Fruit fly (Drosophila melanogaster) ovary, adult (tissue): ENCODE measurements around the gene LKRSDH.

Experiments
- CG17801 ChIP-seq: fragments of 200-800 bp; optimal IDR thresholded peaks from 2 replicates; lab custom pipeline; 2019; ENCODE audit warnings: missing biosample characterization, mild to moderate bottlenecking, missing genetic modification characterization, moderate library complexity; ENCODE audit not compliant: partially characterized antibody

Gene LKRSDH

DNA sequence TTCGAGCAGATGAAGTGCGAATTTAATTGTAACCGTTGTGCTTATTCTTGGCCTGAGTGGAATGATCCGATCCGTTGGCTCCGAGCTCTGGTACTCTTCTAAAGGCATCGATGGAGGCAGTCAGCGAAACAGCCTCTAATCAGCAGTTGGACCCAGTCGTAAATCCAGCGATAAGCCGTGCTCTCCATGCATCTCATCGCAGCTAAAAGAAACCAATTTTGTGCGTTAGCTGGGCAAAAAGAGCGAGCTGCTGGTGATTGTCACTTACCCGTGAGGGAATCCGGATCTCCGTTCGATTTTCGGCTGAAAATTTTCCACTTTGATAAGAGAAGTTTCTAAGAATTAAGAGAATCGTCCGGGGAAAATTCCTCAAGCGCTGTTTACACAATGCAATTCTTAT is at the start of gene LKRSDH:
LKRSDH (minus strand) TSS at position 101 of the 400 bp plus-strand sequence.
- TF ChIP-seq CG17801 = no peak

DNA sequence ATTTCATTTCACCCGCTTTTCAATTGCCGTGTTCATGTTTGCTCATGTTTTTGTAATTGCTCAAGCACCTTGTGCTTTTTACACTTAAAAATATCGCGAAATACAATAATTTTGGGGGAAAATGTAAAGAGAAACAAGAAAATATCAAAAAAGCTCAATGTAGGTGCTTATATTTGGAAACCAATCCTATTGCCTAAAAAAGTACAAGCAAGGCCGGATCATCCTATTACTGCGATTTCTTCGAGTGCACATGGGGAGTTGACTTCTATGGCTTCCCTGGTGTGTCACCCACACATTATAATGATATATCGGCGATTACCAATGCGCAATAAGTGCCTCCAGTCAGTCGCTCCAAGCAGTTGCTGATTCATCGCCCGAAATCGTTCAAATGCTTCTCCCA is 45.5 kb upstream of the LKRSDH start:
- TF ChIP-seq CG17801 = no peak

DNA sequence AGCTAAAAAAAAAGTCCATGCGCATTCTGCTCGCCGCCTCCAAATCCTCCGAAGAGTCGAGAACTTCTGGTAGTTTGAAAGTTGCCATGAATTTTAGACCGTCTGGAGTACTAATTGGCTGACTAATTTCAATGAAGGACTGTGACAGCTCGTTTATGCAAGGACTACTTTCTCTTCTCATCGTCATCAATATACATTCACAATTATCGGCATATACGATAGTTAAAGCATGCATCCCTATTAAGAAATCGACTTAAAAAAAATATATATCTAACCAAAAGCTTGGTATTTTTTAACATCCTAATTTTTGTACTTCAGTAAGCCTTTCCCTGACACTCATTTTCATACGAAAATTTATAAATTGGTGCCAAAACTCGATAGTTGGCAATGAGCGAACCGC is 44.4 kb upstream of the LKRSDH start, which contains the start of gene CG14537:
CG14537 (plus strand) TSS at position 301 of the 400 bp plus-strand sequence.
- no peak for TF ChIP-seq CG17801

DNA sequence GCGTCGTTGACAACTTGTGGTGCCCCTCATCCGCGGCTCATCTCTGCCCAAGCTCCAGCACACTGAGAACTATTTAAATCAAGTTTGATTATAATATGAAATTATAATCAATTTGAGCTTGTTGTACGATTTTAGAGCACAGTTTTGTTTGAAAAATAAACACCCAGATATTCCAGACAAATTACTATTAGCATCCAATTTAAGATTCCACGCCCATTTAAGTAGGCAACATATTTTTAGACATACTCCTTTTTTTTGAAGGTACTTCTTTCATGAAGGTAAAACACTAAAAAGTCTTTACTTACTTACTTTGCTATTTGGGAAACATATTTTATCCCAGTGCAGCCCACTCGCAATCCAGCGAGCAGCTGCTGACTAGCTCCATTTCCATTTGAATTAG is 42.3 kb upstream of the LKRSDH start:
- TF ChIP-seq CG17801 = no peak

DNA sequence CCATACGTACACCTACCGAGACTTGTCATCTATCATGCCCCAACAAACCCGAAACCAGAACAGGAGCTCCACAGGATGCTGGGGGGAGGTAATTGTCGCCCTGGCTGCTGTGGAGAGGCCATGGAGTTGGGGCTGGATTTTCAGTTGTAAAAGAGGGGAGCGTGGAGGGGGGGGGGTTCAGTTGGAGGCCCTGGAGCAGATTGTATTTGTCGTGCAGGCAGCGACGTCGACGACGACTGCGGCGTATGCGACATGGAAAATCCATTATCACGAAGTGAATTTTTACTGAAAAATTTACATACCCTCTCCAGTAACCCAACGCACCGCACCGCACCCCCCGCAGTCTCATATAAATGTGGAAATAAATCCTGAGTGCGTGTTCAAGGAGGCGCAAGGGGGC is 37.9 kb upstream of the LKRSDH start:
- TF ChIP-seq CG17801 = no peak

DNA sequence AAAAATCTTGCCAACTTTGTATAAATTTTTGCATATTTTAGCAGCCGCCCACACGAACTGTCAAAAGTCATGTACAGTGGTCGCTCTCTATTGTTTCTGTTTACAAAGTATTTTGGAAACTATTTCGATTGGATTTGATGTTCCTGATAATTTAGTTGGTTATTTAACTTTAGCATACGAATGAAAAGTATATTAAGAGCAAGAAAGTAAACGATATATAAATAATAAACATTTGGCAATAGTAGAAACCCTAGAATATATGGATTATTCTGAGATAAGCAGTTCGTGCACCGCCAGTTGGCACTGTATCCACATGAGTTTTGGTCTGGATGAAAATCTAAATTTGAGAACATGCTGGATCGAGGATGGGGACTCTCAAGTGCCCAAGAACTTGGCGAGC is 37.5 kb upstream of the LKRSDH start:
- no peak for TF ChIP-seq CG17801

DNA sequence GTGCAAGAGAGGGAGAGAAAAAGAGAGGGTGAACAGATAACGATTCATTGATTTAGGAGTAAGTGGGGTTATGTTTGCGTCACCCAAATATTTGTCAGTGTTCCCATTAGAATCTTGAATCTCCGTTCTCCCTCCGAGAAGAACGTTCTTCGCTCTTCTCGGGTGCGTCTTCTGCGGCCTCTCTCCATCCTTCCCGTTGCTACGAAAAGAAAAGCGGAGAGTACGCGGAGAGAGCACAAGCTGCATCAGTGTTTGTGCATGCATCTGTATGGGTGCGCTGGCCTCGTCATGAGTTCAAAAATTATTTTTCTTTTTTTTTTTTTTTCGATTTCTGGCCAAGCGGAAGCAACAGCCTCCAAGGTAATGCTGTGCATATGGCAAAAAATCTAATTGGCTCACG is 33.1 kb upstream of the LKRSDH start:
- no peak for TF ChIP-seq CG17801

DNA sequence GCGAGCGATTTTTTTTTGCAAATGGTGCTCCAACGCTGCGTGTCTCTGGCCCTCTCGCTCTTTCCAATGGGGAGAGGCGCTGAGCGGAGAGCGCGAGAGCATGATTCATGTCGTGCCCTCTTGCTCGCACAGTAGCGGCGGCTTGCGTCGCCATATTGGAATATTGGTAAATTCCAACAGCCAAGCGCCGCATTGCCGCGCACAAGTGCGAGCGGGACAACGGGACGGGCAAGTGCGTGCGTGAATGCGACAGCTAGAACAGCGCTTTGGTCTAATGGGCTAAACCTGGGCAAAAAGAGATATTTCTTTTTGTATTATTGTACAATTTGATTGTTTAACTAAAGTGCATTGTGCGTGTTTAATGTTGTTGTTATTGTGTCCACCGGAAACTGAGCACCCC is 32.5 kb upstream of the LKRSDH start:
- peak; percentile 9 for TF ChIP-seq CG17801

DNA sequence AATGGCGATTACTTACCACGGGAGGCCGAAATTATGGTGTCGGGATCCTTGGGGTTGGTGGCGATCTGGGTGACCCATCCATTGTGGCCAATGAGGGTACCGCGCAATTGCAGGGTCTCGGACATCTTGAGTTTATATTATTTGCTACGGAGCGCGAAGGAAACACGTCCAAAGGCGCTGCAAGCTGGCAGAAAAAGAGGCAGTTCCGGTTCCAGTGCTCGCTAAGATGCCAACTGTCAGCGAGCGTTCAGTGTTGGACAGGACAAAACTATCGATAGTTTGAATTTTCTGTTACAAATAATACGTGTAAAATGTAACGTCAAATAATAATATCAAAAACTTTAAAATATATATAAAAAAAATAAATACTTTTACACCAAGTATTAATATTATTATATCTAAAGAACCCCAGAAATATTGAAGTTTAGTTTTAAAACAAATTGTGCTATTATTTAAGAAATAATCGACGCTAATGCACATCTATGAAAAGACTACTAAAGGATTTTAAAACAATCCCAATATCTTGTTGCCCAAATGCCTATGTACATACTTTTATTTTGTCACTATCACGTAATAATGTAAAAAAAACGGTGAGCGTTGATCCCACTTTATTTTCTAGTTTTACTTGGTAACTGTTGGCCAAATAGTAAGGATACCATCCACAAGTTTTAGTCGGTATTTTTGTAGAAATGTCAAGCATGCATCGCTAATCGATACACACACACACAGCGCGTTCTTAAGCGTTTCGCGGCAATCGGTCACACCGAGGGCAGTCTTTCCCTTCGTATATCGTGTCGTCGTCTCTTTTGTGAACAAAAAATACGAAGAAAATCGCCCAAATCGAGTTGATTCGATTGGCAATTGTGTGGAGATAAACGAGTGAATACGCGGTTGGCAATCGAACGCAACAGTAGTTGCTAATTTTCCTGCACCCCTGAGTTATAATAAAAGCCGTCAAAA is 31.6 kb upstream of the LKRSDH start, which contains the start of the genes Rack1 and mts:
Rack1 (minus strand) TSS at position 271 of the 960 bp plus-strand sequence.
mts (plus strand) TSS at position 606 of the 960 bp plus-strand sequence.
- peak; percentile 81 for TF ChIP-seq CG17801

DNA sequence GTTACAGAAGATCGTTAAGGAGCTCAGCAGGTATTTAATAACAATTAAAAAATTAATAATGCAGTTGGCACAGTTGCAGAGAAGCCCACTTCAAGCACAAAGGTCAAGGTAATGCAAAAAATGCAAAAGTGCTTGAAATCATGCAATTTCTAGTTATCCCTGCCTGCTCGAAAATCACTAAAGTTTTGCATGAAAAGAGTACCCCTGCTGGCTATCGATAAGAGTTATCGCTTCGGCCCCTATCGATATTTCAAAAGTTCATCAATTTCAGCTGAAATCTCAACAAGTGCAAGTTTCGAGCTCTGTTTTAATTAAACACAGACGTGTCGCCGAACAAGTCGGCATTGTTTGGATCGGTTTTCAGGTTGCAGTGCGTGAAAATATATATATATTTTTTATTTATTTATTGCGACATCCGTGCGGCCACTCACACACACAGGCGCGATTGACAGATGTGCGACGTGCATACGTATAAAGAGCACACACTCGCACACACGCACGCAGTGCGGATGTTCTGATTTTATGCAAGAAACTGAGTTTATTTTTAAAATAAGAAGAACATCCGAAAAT is 25.6 kb upstream of the LKRSDH start:
- TF ChIP-seq CG17801 = peak; percentile 21

DNA sequence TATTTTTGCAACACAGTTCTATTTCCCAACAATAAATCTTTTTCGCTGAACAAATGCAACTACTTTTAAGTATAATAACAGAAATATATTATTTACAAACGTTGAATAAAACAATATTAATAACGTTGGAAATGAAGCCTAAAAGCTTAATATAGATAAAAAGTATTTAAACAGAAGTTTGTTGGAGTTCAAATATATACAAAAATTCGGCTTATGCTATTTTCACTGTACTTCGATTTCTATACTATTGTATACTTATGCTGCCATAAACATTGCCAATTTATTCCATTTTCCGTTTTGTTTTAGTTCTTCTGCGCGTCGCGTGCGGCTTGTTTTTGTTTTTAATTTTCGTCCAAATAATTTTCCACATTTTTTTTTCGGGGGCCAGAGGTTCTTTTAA is 25.1 kb upstream of the LKRSDH start, which contains the start of gene CG7115:
CG7115 (plus strand) TSS at position 301 of the 400 bp plus-strand sequence.
- no peak for TF ChIP-seq CG17801

DNA sequence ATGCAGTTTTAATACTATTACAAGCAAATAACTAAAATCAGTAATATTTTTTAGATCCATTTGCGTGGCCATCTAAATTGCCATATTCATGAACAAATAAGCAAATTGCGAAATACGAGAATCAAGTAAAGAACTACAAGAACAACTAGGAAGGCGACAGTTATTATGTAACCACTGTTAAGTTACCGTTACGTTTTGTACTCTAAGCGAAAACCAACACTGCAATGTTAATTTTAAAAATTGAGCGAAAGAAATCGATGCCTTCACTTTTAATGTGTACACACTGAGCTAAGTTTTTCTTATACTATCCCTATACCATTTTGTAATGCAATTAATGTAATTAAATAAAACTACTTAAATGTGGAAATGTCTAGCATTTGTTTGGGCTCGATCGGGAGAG is 24.6 kb upstream of the LKRSDH start:
- TF ChIP-seq CG17801 = no peak

DNA sequence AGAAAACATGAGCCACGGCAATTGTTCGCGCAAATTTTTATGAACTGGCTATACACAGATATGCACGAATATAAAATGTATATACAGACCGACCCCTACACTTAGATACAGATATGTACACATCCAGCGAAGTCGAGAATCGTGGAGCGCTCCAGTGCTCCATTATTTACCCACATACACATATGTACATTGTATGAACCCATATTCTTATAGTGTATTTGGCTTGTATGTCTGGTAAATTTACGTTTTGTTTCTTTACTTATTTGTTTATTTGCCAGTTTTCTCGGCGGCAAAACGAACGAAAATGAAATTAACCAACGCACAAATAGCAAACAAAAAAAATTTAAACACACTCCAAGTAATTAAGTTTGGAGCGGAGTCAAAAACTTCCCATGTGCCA is 17.6 kb upstream of the LKRSDH start:
- no peak for TF ChIP-seq CG17801

DNA sequence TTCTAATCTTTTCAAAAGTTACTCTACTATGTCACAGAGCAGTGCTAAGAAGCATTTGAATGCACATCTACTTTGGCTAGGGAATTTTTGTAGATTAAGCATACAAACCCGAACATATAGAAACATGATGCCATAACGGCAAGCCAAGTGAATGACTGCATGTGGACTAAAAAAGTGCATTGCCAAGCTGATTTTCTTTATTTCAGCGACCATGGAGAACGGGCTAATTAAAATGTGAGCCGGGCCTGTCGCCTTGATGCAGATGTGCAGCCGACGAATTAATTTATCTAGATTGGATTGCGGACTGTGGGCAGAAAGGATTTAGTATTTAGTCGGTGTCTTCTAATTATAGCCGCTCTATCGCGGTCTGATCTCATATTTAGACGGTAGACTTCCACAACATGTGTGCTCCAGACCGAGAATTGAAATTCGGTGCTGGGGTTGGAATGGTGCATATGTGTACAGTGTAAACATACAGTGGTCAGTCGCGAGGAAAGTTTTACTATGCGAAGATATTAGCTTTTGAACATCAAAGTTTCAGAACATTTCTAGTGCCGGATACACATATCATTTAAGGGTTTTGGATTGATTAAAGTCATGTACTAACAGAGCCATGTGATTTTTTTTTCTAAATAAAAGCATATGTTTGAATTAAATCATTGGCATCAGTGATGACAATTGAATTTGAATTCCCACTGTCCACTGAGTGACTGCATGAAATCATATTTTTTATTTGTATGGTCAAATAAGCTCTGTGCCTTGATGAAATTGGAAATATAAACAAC is 17.0 kb upstream of the LKRSDH start:
- no peak for TF ChIP-seq CG17801

DNA sequence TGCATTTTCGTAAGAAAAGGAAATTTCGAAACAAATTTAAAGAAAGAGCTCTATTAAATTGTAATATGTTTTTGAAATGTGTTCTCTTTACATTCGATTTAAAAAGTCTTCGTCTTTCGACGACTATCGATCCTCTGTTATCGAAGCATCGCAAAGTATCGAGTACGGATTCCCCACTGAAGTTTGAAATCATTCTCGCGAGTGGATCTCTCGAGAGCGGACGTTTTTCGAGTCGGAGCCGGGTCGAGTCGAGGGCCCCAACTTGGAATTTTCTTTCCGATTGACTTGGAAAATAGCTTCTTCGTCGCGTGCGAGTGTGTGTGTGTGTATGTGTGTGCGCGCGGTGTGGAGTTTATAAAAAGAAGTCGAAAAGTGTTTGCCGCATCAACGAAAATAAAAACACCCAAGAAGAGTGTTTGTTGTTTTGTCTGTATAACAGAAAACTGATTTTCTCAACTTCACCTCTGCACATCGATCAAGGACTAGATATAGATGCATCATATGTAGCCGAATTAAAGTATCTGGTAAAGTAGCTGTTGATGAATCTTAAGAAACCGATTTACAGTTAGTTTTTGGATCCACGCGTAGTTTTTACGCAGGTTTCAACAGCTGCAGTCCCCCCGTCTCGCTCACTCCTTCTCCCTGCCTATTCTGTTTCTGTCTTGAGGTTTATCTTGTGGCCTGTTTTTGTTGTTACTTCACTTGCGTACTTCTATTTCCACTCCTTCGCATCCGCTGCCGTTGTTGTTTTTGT is 15.7 kb upstream of the LKRSDH start, which contains the start of gene LanB1:
LanB1 (plus strand) TSS at position 190 of the 754 bp plus-strand sequence.
- TF ChIP-seq CG17801 = no peak

DNA sequence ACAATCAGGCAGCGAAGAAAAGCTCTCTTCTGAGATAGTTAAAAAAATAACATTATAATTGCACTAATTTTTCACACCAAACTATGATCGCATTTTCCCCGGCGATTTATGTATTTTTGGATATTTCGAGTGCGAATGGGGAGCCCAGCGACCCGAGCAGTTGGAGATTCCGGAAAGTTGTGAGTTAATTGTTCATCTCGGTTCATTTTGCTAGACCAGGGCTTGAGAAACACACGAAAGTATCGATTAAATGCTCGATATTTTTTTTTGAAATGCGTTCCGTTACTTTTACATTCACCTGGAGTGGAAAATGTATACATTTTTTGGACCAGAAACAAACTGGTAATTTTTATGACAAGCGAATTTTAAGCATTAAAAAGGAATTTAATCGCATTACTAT is 14.8 kb upstream of the LKRSDH start, which contains the start of gene Cdc14:
Cdc14 (minus strand) TSS at position 185 of the 400 bp plus-strand sequence.
- TF ChIP-seq CG17801 = peak; percentile 59
